Worm (Caenorhabditis elegans) whole organism, young adult: ENCODE results near the gene K09D9.3.

Experiments used
- B0035.1 ChIP-seq: sonication (generic microtip); optimal IDR thresholded peaks from 2 replicates; lab custom pipeline; 2016; ENCODE audit warnings: missing genetic modification characterization, mild to moderate bottlenecking, missing compliant biosample characterization, missing genotype, missing genetic modification reagents
- D2030.7 ChIP-seq: fragments of 200-800 bp; sonication (Bioruptor generic); IDR thresholded peaks from 2 replicates; pipeline ENCODE4 v1.3.6; 2022; ENCODE audit warnings: missing genetic modification reagents, missing genetic modification characterization, missing compliant biosample characterization
- F33H1.4 ChIP-seq: fragments of 200-800 bp; sonication (Bioruptor generic); IDR thresholded peaks from 2 replicates; pipeline ENCODE4 v1.3.6; 2022; ENCODE audit warnings: missing genetic modification reagents, missing genetic modification characterization, missing compliant biosample characterization
- F39B2.1 ChIP-seq: fragments of 200-800 bp; sonication (Bioruptor generic); IDR thresholded peaks from 2 replicates; pipeline ENCODE4 v1.3.6; 2022; ENCODE audit warnings: missing genetic modification reagents, missing genetic modification characterization, missing compliant biosample characterization
- F49E8.2 ChIP-seq: sonication (generic microtip); optimal IDR thresholded peaks from 3 replicates; lab custom pipeline; 2017; ENCODE audit warnings: missing genetic modification characterization, mild to moderate bottlenecking, missing compliant biosample characterization, antibody characterized with exemption, moderate library complexity; ENCODE audit not compliant: insufficient read depth
- F52B5.7 ChIP-seq: sonication (generic microtip); optimal IDR thresholded peaks from 2 replicates; lab custom pipeline; 2016; ENCODE audit warnings: mild to moderate bottlenecking, missing genetic modification characterization, missing compliant biosample characterization
- K11D2.4 ChIP-seq: fragments of 200-800 bp; sonication (Bioruptor generic); IDR thresholded peaks from 2 replicates; pipeline ENCODE4 v1.3.6; 2022; ENCODE audit warnings: missing genetic modification reagents, missing genetic modification characterization, missing compliant biosample characterization
- Y53G8AR.9 ChIP-seq: fragments of 200-800 bp; sonication (Bioruptor generic); conservative IDR thresholded peaks from 2 replicates; pipeline ENCODE4 v1.3.6; 2022; ENCODE audit warnings: missing genetic modification reagents, missing genetic modification characterization, missing compliant biosample characterization
- Y95B8A.8 ChIP-seq: fragments of 200-800 bp; sonication (Bioruptor generic); IDR thresholded peaks from 2 replicates; pipeline ENCODE4 v1.3.6; 2022; ENCODE audit warnings: missing genetic modification reagents, missing genetic modification characterization, missing compliant biosample characterization
- aptf-2 ChIP-seq: fragments of 200-800 bp; sonication (Bioruptor generic); conservative IDR thresholded peaks from 2 replicates; pipeline ENCODE4 v1.3.6; 2022; ENCODE audit warnings: missing genetic modification reagents, missing genetic modification characterization, missing compliant biosample characterization
- aptf-3 ChIP-seq: fragments of 200-800 bp; sonication (Bioruptor generic); IDR thresholded peaks from 2 replicates; pipeline ENCODE4 v1.3.6; 2022; ENCODE audit warnings: missing genetic modification characterization, missing compliant biosample characterization
- bed-1 ChIP-seq: fragments of 200-800 bp; sonication (Bioruptor generic); IDR thresholded peaks from 2 replicates; pipeline ENCODE4 v1.3.6; 2022; ENCODE audit warnings: missing genetic modification reagents, missing genetic modification characterization, missing compliant biosample characterization
- ceh-100 ChIP-seq: fragments of 200-800 bp; sonication (Bioruptor generic); IDR thresholded peaks from 2 replicates; pipeline ENCODE4 v1.3.6; 2022; ENCODE audit warnings: missing genetic modification reagents, missing genetic modification characterization, missing compliant biosample characterization
- ceh-91 ChIP-seq: fragments of 200-800 bp; sonication (Bioruptor generic); IDR thresholded peaks from 2 replicates; pipeline ENCODE4 v1.3.6; 2022; ENCODE audit warnings: missing genetic modification reagents, missing genetic modification characterization, missing compliant biosample characterization
- chd-7 ChIP-seq: sonication (generic microtip); optimal IDR thresholded peaks from 2 replicates; lab custom pipeline; 2016; ENCODE audit warnings: mild to moderate bottlenecking, missing genetic modification characterization, moderate library complexity, missing compliant biosample characterization
- dpl-1 ChIP-seq: fragments of 150-350 bp; optimal IDR thresholded peaks from 2 replicates; lab custom pipeline; 2014; ENCODE audit warnings: missing biosample characterization, missing genetic modification reagents, missing genetic modification characterization
- efl-1 ChIP-seq: fragments of 150-350 bp; optimal IDR thresholded peaks from 2 replicates; lab custom pipeline; 2014; ENCODE audit warnings: missing biosample characterization, missing genetic modification reagents, missing genetic modification characterization
- egl-18 ChIP-seq: fragments of 200-800 bp; sonication (Bioruptor generic); IDR thresholded peaks from 2 replicates; pipeline ENCODE4 v1.3.6; 2022; ENCODE audit warnings: missing genetic modification reagents, missing genetic modification characterization, missing compliant biosample characterization
- fkh-3 ChIP-seq: sonication (generic microtip); optimal IDR thresholded peaks from 2 replicates; lab custom pipeline; 2016; ENCODE audit warnings: mild to moderate bottlenecking, missing genetic modification characterization, missing compliant biosample characterization
- hlh-12 ChIP-seq: sonication (generic microtip); optimal IDR thresholded peaks from 2 replicates; lab custom pipeline; 2016; ENCODE audit warnings: missing genetic modification characterization, missing compliant biosample characterization
- hlh-26 ChIP-seq: fragments of 200-800 bp; sonication (Bioruptor generic); conservative IDR thresholded peaks from 2 replicates; pipeline ENCODE4 v1.3.6; 2022; ENCODE audit warnings: missing genetic modification reagents, missing genetic modification characterization, missing compliant biosample characterization
- hmg-1.2 ChIP-seq: fragments of 200-800 bp; sonication (Bioruptor generic); IDR thresholded peaks from 2 replicates; pipeline ENCODE4 v1.3.6; 2022; ENCODE audit warnings: missing genetic modification reagents, missing genetic modification characterization, missing compliant biosample characterization
- hsf-1 ChIP-seq: fragments of 200-800 bp; sonication (Bioruptor generic); IDR thresholded peaks from 2 replicates; pipeline ENCODE4 v1.3.6; 2022; ENCODE audit warnings: missing genetic modification reagents, missing genetic modification characterization, missing compliant biosample characterization
- lin-26 ChIP-seq: fragments of 200-800 bp; sonication (Bioruptor generic); IDR thresholded peaks from 2 replicates; pipeline ENCODE4 v1.3.6; 2022; ENCODE audit warnings: missing genetic modification reagents, missing genetic modification characterization, missing compliant biosample characterization
- lin-35 ChIP-seq, 3 experiments: fragments of 150-350 bp in 2 of 3; sonication (generic microtip) in 1 of 3; optimal IDR thresholded peaks; 2 replicates each; lab custom pipeline; 2014 to 2018; ENCODE audit warnings: missing biosample characterization in 3 of 3, missing genetic modification characterization in 3 of 3, missing genetic modification reagents in 3 of 3
- lsl-1 ChIP-seq: fragments of 200-800 bp; sonication (Bioruptor generic); optimal IDR thresholded peaks from 2 replicates; lab custom pipeline; 2018; ENCODE audit warnings: mild to moderate bottlenecking, missing genetic modification characterization, moderate library complexity, missing compliant biosample characterization
- madf-6 ChIP-seq: fragments of 200-800 bp; sonication (Bioruptor generic); IDR thresholded peaks from 2 replicates; pipeline ENCODE4 v1.3.6; 2022; ENCODE audit warnings: missing genetic modification reagents, missing genetic modification characterization, missing compliant biosample characterization
- madf-8 ChIP-seq: fragments of 200-800 bp; sonication (Bioruptor generic); conservative IDR thresholded peaks from 2 replicates; pipeline ENCODE4 v1.3.6; 2022; ENCODE audit warnings: missing genetic modification reagents, missing genetic modification characterization, missing compliant biosample characterization
- nfya-2 ChIP-seq: fragments of 200-800 bp; sonication (Bioruptor generic); IDR thresholded peaks from 2 replicates; pipeline ENCODE4 v1.3.6; 2022; ENCODE audit warnings: missing genetic modification reagents, missing genetic modification characterization, missing compliant biosample characterization
- nhr-179 ChIP-seq: sonication (generic microtip); optimal IDR thresholded peaks from 2 replicates; lab custom pipeline; 2016; ENCODE audit warnings: mild to moderate bottlenecking, missing genetic modification characterization, missing compliant biosample characterization
- pbrm-1 ChIP-seq: fragments of 200-800 bp; sonication (Bioruptor generic); IDR thresholded peaks from 2 replicates; pipeline ENCODE4 v1.3.6; 2022; ENCODE audit warnings: missing genetic modification reagents, missing genetic modification characterization, missing compliant biosample characterization
- pha-4 ChIP-seq: fragments of 150-350 bp; sonication (generic microtip); optimal IDR thresholded peaks from 2 replicates; lab custom pipeline; 2014; ENCODE audit warnings: missing biosample characterization, missing genetic modification reagents, missing genetic modification characterization
- snpc-4 ChIP-seq, 5 experiments: fragments of 150-350 bp in 1 of 5; sonication (generic microtip) in 4 of 5; optimal IDR thresholded peaks; 2 replicates each; lab custom pipeline; 2014 to 2018; ENCODE audit warnings: missing genetic modification characterization in 5 of 5, missing biosample characterization in 3 of 5, antibody characterized with exemption in 2 of 5, mild to moderate bottlenecking in 2 of 5, missing compliant biosample characterization in 2 of 5, missing genotype in 2 of 5, moderate library complexity in 2 of 5, missing genetic modification reagents in 1 of 5
- unc-130 ChIP-seq: sonication (generic microtip); optimal IDR thresholded peaks from 2 replicates; lab custom pipeline; 2016; ENCODE audit warnings: missing genetic modification reagents, missing genetic modification characterization, missing compliant biosample characterization
- xnd-1 ChIP-seq: sonication (generic microtip); optimal IDR thresholded peaks from 2 replicates; lab custom pipeline; 2016; ENCODE audit warnings: missing genotype, missing genetic modification reagents, missing genetic modification characterization, missing compliant biosample characterization
- zfh-2 ChIP-seq: fragments of 200-800 bp; sonication (Bioruptor generic); conservative IDR thresholded peaks from 2 replicates; pipeline ENCODE4 v1.3.6; 2022; ENCODE audit warnings: missing genetic modification reagents, missing genetic modification characterization, missing compliant biosample characterization
- ztf-18 ChIP-seq: sonication (generic microtip); optimal IDR thresholded peaks from 2 replicates; lab custom pipeline; 2016; ENCODE audit warnings: missing genotype, mild to moderate bottlenecking, missing genetic modification characterization, missing compliant biosample characterization

The K09D9.3 gene

ce11 chrV:3994048-3994447 is 25.2 kb upstream of the K09D9.3 start, which contains the start of gene K09D9.9:
Gene K09D9.9, minus strand, starts transcription at chrV:3994148.
- no peak for TF ChIP-seq ztf-18 (tag; lab: Kevin White, UChicago)
- no peak for TF ChIP-seq B0035.1
- no peak for TF ChIP-seq chd-7 (tag; lab: Kevin White, UChicago)
- TF ChIP-seq ceh-91 (GFP tag; lab: Robert Waterston, UW): no peak
- TF ChIP-seq egl-18 (GFP tag; lab: Robert Waterston, UW): no peak
- no peak for TF ChIP-seq fkh-3 (tag; lab: Kevin White, UChicago)

- TF ChIP-seq chd-7 (tag; lab: Kevin White, UChicago): no peak
- TF ChIP-seq Y53G8AR.9 (GFP tag; lab: Robert Waterston, UW): no peak
- no peak for TF ChIP-seq snpc-4 (GFP tag; optimal IDR thresholded peaks at IDR 0.05; lab: Kevin White, UChicago)
- no peak for TF ChIP-seq snpc-4 (tag; optimal IDR thresholded peaks at IDR 0.05; lab: Kevin White, UChicago)
- no peak for TF ChIP-seq F39B2.1 (GFP tag; lab: Robert Waterston, UW)
- TF ChIP-seq F49E8.2 (tag; lab: Kevin White, UChicago): no peak
- TF ChIP-seq unc-130 (GFP tag; lab: Kevin White, UChicago): no peak
- TF ChIP-seq lin-26 (GFP tag; lab: Robert Waterston, UW): no peak
- no peak for TF ChIP-seq hlh-26 (GFP tag; lab: Robert Waterston, UW)
- TF ChIP-seq pha-4: no peak
- TF ChIP-seq lin-35 (GFP tag; optimal IDR thresholded peaks at IDR 0.05; lab: Kevin White, UChicago): no peak
- TF ChIP-seq nhr-179 (tag; lab: Kevin White, UChicago): no peak
- no peak for TF ChIP-seq K11D2.4 (GFP tag; lab: Robert Waterston, UW)
- no peak for TF ChIP-seq F52B5.7
These were observed 23.4 kb upstream of the K09D9.3 start, which contains the start of gene srx-62 for ce11 chrV:3995838-3996237. Gene srx-62, minus strand, starts transcription at chrV:3995938.

ce11 chrV:4004577-4004976 is 14.7 kb upstream of the K09D9.3 start:
- TF ChIP-seq hmg-1.2 (GFP tag; lab: Robert Waterston, UW) (peak; percentile 77), hlh-12 (tag; lab: Kevin White, UChicago) (no peak), efl-1 (GFP tag; lab: Kevin White, UChicago) (peak; percentile 88), xnd-1 (tag; lab: Kevin White, UChicago) (peak; percentile 90), F33H1.4 (peak; percentile 30; the same call in 1 of the 2 replicates), bed-1 (no peak), madf-6 (GFP tag; lab: Robert Waterston, UW) (peak; percentile 96), dpl-1 (GFP tag; lab: Kevin White, UChicago) (peak; percentile 62), lsl-1 (GFP tag; lab: Kevin White, UChicago) (no peak), pbrm-1 (GFP tag; lab: Robert Waterston, UW) (no peak), aptf-3 (GFP tag; lab: Robert Waterston, UW) (no peak), nfya-2 (no peak), hsf-1 (GFP tag; lab: Robert Waterston, UW) (peak; percentile 58; the same call in 1 of the 2 replicates), Y95B8A.8 (GFP tag; lab: Robert Waterston, UW) (no peak), aptf-2 (GFP tag; lab: Robert Waterston, UW) (0 out of 2 replicates have a peak, but pooled peaks have one; percentile 35), ceh-91 (GFP tag; lab: Robert Waterston, UW) (0 out of 2 replicates have a peak, but pooled peaks have one; percentile 17), B0035.1 (no peak), ceh-100 (GFP tag; lab: Robert Waterston, UW) (0 out of 2 replicates have a peak, but pooled peaks have one; percentile 10), madf-8 (GFP tag; lab: Robert Waterston, UW) (peak; percentile 93), D2030.7 (GFP tag; lab: Robert Waterston, UW) (peak; percentile 46; the same call in 1 of the 2 replicates), zfh-2 (no peak)
